Worm (Caenorhabditis elegans) whole organism, L2 larva: ENCODE results near the gene cids-1.
A peak's percentile ranks its signal among the peaks of the same experiment; 100 is the strongest.

Experiments used
- Y55F3AM.14 ChIP-seq: fragments of 200-800 bp; sonication (Bioruptor generic); optimal IDR thresholded peaks from 2 replicates; lab custom pipeline; 2018; ENCODE audit warnings: mild to moderate bottlenecking, missing genetic modification characterization, missing compliant biosample characterization
- alr-1 ChIP-seq: fragments of 150-350 bp; optimal IDR thresholded peaks from 2 replicates; lab custom pipeline; 2014; ENCODE audit warnings: missing biosample characterization, missing genetic modification characterization
- aly-2 ChIP-seq: fragments of 150-350 bp; optimal IDR thresholded peaks from 2 replicates; lab custom pipeline; 2014; ENCODE audit warnings: missing biosample characterization, missing genetic modification characterization
- ama-1 ChIP-seq: fragments of 150-350 bp; optimal IDR thresholded peaks from 2 replicates; lab custom pipeline; 2018; ENCODE audit warnings: inconsistent platforms
- blmp-1 ChIP-seq: sonication (generic microtip); optimal IDR thresholded peaks from 2 replicates; lab custom pipeline; 2017; ENCODE audit warnings: missing genetic modification characterization, mild to moderate bottlenecking, missing compliant biosample characterization, antibody characterized with exemption, moderate library complexity; ENCODE audit not compliant: insufficient read depth
- crh-2 ChIP-seq: sonication (generic microtip); optimal IDR thresholded peaks from 2 replicates; lab custom pipeline; 2017; ENCODE audit warnings: missing biosample characterization, missing genetic modification characterization
- elt-3 ChIP-seq: sonication (generic microtip); optimal IDR thresholded peaks from 2 replicates; lab custom pipeline; 2017; ENCODE audit warnings: missing biosample characterization, missing genetic modification characterization
- lin-11 ChIP-seq: fragments of 150-350 bp; sonication (generic microtip); optimal IDR thresholded peaks from 2 replicates; lab custom pipeline; 2014; ENCODE audit warnings: missing biosample characterization, missing genetic modification characterization, inconsistent platforms, mixed read lengths
- nhr-25 ChIP-seq: fragments of 150-350 bp; sonication (generic microtip); optimal IDR thresholded peaks from 3 replicates; lab custom pipeline; 2014; ENCODE audit warnings: missing biosample characterization, missing genetic modification characterization
- nhr-77 ChIP-seq: fragments of 150-350 bp; optimal IDR thresholded peaks from 2 replicates; lab custom pipeline; 2014; ENCODE audit warnings: missing biosample characterization, missing genetic modification characterization
- unc-39 ChIP-seq: fragments of 150-350 bp; optimal IDR thresholded peaks from 2 replicates; lab custom pipeline; 2014; ENCODE audit warnings: missing biosample characterization, missing genetic modification characterization
- unc-55 ChIP-seq: fragments of 150-350 bp; sonication (generic microtip); optimal IDR thresholded peaks from 3 replicates; lab custom pipeline; 2014; ENCODE audit warnings: missing biosample characterization, missing genetic modification reagents, missing genetic modification characterization
- unc-62 ChIP-seq: fragments of 150-350 bp; optimal IDR thresholded peaks from 2 replicates; lab custom pipeline; 2014; ENCODE audit warnings: missing biosample characterization, missing genetic modification reagents, missing genetic modification characterization
- ztf-11 ChIP-seq: sonication (generic microtip); optimal IDR thresholded peaks from 2 replicates; lab custom pipeline; 2017; ENCODE audit warnings: missing biosample characterization, missing genetic modification characterization

DNA sequence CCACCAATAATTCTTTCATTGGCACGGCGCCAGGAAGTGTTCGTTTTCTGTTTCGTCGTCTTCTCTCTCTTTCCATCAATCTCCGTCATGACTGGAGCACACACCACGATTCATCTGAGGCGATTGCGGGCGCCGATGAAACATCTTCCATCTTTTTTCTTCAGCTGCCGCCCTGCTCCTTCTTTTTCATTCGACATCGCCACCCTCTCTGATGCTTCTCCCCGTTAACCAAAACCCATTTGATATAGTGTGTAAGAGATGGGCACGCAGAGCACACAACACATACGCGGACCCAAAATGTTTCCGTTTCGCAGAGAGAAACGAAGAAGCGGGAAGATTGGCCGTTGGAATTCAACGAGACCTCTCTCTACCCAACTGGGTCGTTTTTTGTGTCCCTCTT lies 43.3 kb downstream of the cids-1 start:
- no peak for TF ChIP-seq ztf-11 (tag; lab: Kevin White, UChicago)
- TF ChIP-seq nhr-77 (tag; lab: Kevin White, UChicago): no peak
- peak; percentile 11 for TF ChIP-seq unc-62
- no peak for TF ChIP-seq crh-2 (tag; lab: Kevin White, UChicago)
- no peak for TF ChIP-seq aly-2 (tag; lab: Kevin White, UChicago)
- TF ChIP-seq blmp-1 (tag; lab: Kevin White, UChicago): no peak
- TF ChIP-seq ama-1 (lab: Kevin White, UChicago): no peak
- TF ChIP-seq elt-3 (tag; lab: Kevin White, UChicago): no peak
- no peak for TF ChIP-seq unc-39 (tag; lab: Kevin White, UChicago)
- TF ChIP-seq lin-11 (tag; lab: Kevin White, UChicago): no peak
- no peak for TF ChIP-seq nhr-25 (tag; lab: Kevin White, UChicago)
- TF ChIP-seq alr-1 (tag; lab: Kevin White, UChicago): no peak
- TF ChIP-seq Y55F3AM.14: peak; percentile 36
- no peak for TF ChIP-seq unc-55 (GFP tag; lab: Kevin White, UChicago)
